Worm (Caenorhabditis elegans): ENCODE data around the gene H05C05.1.
"Not testable (repeated sequence)": the region's sequence is repeated elsewhere in the genome, so short reads cannot be mapped to it uniquely, and the experiment has no call there.

DNA sequence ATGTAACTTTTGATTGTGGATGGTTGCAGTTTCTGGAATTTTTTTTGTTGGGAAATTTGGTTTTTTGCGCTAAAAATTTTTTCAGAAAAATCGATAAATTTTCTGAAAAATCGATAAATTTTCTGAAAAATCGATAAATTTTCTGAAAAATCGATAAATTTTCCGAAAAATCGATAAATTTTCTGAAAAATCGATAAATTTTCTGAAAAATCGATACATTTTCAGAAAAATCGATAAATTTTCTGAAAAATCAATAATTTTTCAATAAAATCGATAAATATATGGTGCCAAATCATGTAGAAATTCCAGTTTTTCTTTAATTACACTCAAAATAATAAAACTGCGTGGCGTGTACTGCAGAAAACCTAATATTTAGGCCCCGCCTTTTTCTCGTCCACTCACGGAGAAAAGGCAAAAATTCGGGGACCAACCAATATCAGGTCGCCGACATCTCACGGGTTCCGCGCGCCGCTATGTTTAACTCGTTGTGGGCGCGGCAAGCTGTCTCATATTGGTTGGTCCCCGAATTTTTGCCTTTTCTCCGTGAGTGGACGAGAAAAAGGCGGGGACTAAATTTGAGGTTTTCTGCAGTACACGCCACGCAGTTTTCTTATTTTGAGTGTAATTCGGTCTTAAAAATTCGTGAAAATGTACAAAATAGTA, 16.1 kb downstream of the H05C05.1 start:
- TF ChIP-seq ztf-3, unc-62, efl-1, F57A8.1 (GFP tag; optimal IDR thresholded peaks at IDR 0.05): not testable (repeated sequence)

All from whole organism, young adult.